Worm (Caenorhabditis elegans) whole organism, L4/young adult: ENCODE results near the gene coq-8.

Source experiments
- W03F9.2 ChIP-seq: fragments of 150-350 bp; optimal IDR thresholded peaks from 2 replicates; lab custom pipeline; 2014; ENCODE audit warnings: missing biosample characterization, missing genetic modification characterization
- dao-5 ChIP-seq: sonication (generic microtip); optimal IDR thresholded peaks from 2 replicates; lab custom pipeline; 2016; ENCODE audit warnings: missing genotype, missing genetic modification characterization, moderate library complexity, missing compliant biosample characterization
- him-1 ChIP-seq: sonication (generic microtip); optimal IDR thresholded peaks from 2 replicates; lab custom pipeline; 2016; ENCODE audit warnings: missing genotype, missing genetic modification reagents, missing genetic modification characterization, missing compliant biosample characterization

The coq-8 gene

ce11 chrIII:4863127-4863526 is at the start of gene coq-8:
Gene coq-8, plus strand, starts transcription at chrIII:4863427.
- TF ChIP-seq him-1 (tag; lab: Kevin White, UChicago), result no peak

ce11 chrIII:4814730-4815129 is 48.5 kb upstream of the coq-8 start, which contains the start of gene arl-6:
Gene arl-6, minus strand, starts transcription at chrIII:4814830.
- no peak for TF ChIP-seq W03F9.2 (tag; lab: Kevin White, UChicago)
- no peak for TF ChIP-seq him-1 (tag; lab: Kevin White, UChicago)
- TF ChIP-seq dao-5, result no peak

ce11 chrIII:4817240-4817639 is 46.0 kb upstream of the coq-8 start, which contains the start of gene F26A1.4:
Gene F26A1.4, plus strand, starts transcription at chrIII:4817540.
- no peak for TF ChIP-seq him-1 (tag; lab: Kevin White, UChicago)
- no peak for TF ChIP-seq W03F9.2 (tag; lab: Kevin White, UChicago)
- TF ChIP-seq dao-5, result no peak

- TF ChIP-seq him-1 (tag; lab: Kevin White, UChicago), result no peak
- TF ChIP-seq dao-5, result no peak
- no peak for TF ChIP-seq W03F9.2 (tag; lab: Kevin White, UChicago)
Observed at ce11 chrIII:4819843-4820242, 43.4 kb upstream of the coq-8 start, which contains the start of gene F26A1.7. Gene F26A1.7, minus strand, starts transcription at chrIII:4819943.

- TF ChIP-seq W03F9.2 (tag; lab: Kevin White, UChicago) (no peak), dao-5 (no peak), him-1 (tag; lab: Kevin White, UChicago) (no peak)
Observed at ce11 chrIII:4822140-4822539, 41.1 kb upstream of the coq-8 start, which contains the start of gene F26A1.8. Gene F26A1.8, minus strand, starts transcription at chrIII:4822240.

ce11 chrIII:4826606-4827005 is 36.6 kb upstream of the coq-8 start, which contains the start of gene F26A1.3:
Gene F26A1.3, plus strand, starts transcription at chrIII:4826906.
- TF ChIP-seq him-1 (tag; lab: Kevin White, UChicago) (no peak), W03F9.2 (tag; lab: Kevin White, UChicago) (no peak), dao-5 (no peak)

- TF ChIP-seq him-1 (tag; lab: Kevin White, UChicago) (no peak), W03F9.2 (tag; lab: Kevin White, UChicago) (no peak), dao-5 (no peak)
Observed at ce11 chrIII:4829440-4829839, 33.8 kb upstream of the coq-8 start, which contains the start of gene F26A1.9. Gene F26A1.9, minus strand, starts transcription at chrIII:4829540.

- TF ChIP-seq dao-5 (no peak), W03F9.2 (tag; lab: Kevin White, UChicago) (no peak), him-1 (tag; lab: Kevin White, UChicago) (no peak)
Observed at ce11 chrIII:4830207-4830606, 33.0 kb upstream of the coq-8 start, which contains the start of gene nspd-9. Gene nspd-9, minus strand, starts transcription at chrIII:4830307.

ce11 chrIII:4837429-4837828 is 25.8 kb upstream of the coq-8 start, which contains the start of the genes acbp-7 and F26A1.19:
Gene acbp-7, plus strand, starts transcription at chrIII:4837729.
Gene F26A1.19, plus strand, starts transcription at chrIII:4837731.
- TF ChIP-seq dao-5 (no peak), W03F9.2 (tag; lab: Kevin White, UChicago) (no peak), him-1 (tag; lab: Kevin White, UChicago) (no peak)

- TF ChIP-seq W03F9.2 (tag; lab: Kevin White, UChicago), result no peak
- TF ChIP-seq him-1 (tag; lab: Kevin White, UChicago), result no peak
- TF ChIP-seq dao-5, result no peak
Observed at ce11 chrIII:4842173-4842572, 21.1 kb upstream of the coq-8 start, which contains the start of gene clec-156. Gene clec-156, minus strand, starts transcription at chrIII:4842273.

- TF ChIP-seq dao-5 (no peak), W03F9.2 (tag; lab: Kevin White, UChicago) (no peak), him-1 (tag; lab: Kevin White, UChicago) (no peak)
Observed at ce11 chrIII:4844327-4844726, 18.9 kb upstream of the coq-8 start, which contains the start of the genes clec-157 and fkh-5. Gene clec-157, minus strand, starts transcription at chrIII:4844427. Gene fkh-5, plus strand, starts transcription at chrIII:4844662.

ce11 chrIII:4849739-4850138 is 13.5 kb upstream of the coq-8 start, which contains the start of gene nonu-1:
Gene nonu-1, minus strand, starts transcription at chrIII:4849907.
- TF ChIP-seq him-1 (tag; lab: Kevin White, UChicago) (no peak), W03F9.2 (tag; lab: Kevin White, UChicago) (no peak), dao-5 (no peak)

ce11 chrIII:4850139-4850538 is 13.1 kb upstream of the coq-8 start, which contains the start of gene F26A1.1:
Gene F26A1.1, plus strand, starts transcription at chrIII:4850507.
- TF ChIP-seq him-1 (tag; lab: Kevin White, UChicago) (no peak), W03F9.2 (tag; lab: Kevin White, UChicago) (peak; percentile 73), dao-5 (no peak)

ce11 chrIII:4852025-4852424 is 11.2 kb upstream of the coq-8 start, which contains the start of gene ced-4:
Gene ced-4, plus strand, starts transcription at chrIII:4852325.
- TF ChIP-seq dao-5, result no peak
- no peak for TF ChIP-seq W03F9.2 (tag; lab: Kevin White, UChicago)
- no peak for TF ChIP-seq him-1 (tag; lab: Kevin White, UChicago)
